Fruit fly (Drosophila melanogaster) whole organism, embryonic: ENCODE data around the gene Cyp318a1.
A peak's percentile ranks its signal among the peaks of the same experiment; 100 is the strongest.

ENCODE experiments used
- Antp ChIP-seq: fragments of 200-800 bp; sonication (Bioruptor generic); optimal IDR thresholded peaks from 3 replicates; lab custom pipeline; 2016; ENCODE audit warnings: missing biosample characterization, missing genetic modification characterization
- Atf3 ChIP-seq: fragments of 200-800 bp; sonication (Bioruptor generic); optimal IDR thresholded peaks from 3 replicates; lab custom pipeline; 2016; ENCODE audit warnings: missing biosample characterization, missing genetic modification characterization
- Blimp-1 ChIP-seq: fragments of 200-800 bp; sonication (Bioruptor generic); optimal IDR thresholded peaks from 3 replicates; lab custom pipeline; 2018; ENCODE audit warnings: missing biosample characterization, missing genetic modification characterization, mild to moderate bottlenecking, moderate library complexity, missing genetic modification reagents
- CG10209 ChIP-seq: fragments of 200-800 bp; sonication (Bioruptor generic); optimal IDR thresholded peaks from 3 replicates; lab custom pipeline; 2017; ENCODE audit warnings: missing biosample characterization, mild to moderate bottlenecking, missing genetic modification characterization, missing genetic modification reagents
- CG10979 ChIP-seq: fragments of 200-800 bp; sonication (Bioruptor generic); optimal IDR thresholded peaks from 2 replicates; lab custom pipeline; 2018; ENCODE audit warnings: missing biosample characterization, mild to moderate bottlenecking, missing genetic modification characterization, moderate library complexity
- CG11504 ChIP-seq: fragments of 200-800 bp; sonication (Bioruptor generic); optimal IDR thresholded peaks from 3 replicates; lab custom pipeline; 2019; ENCODE audit warnings: missing biosample characterization, mild to moderate bottlenecking, missing genetic modification characterization, moderate library complexity
- CG12391 ChIP-seq: fragments of 200-800 bp; sonication (Bioruptor generic); optimal IDR thresholded peaks from 3 replicates; lab custom pipeline; 2018; ENCODE audit warnings: missing biosample characterization, mild to moderate bottlenecking, missing genetic modification characterization, moderate library complexity
- CG12659 ChIP-seq: fragments of 200-800 bp; sonication (Bioruptor generic); optimal IDR thresholded peaks from 3 replicates; lab custom pipeline; 2017; ENCODE audit warnings: mild to moderate bottlenecking, missing biosample characterization, missing genetic modification reagents, missing genetic modification characterization
- CG14860 ChIP-seq: fragments of 200-800 bp; sonication (Bioruptor generic); IDR thresholded peaks from 3 replicates; pipeline ENCODE4 v1.3.6; 2022; ENCODE audit warnings: missing biosample characterization, missing genetic modification characterization; ENCODE audit not compliant: partially characterized antibody
- CG1603 ChIP-seq: fragments of 200-800 bp; sonication (Bioruptor generic); optimal IDR thresholded peaks from 2 replicates; lab custom pipeline; 2019; ENCODE audit warnings: missing biosample characterization, mild to moderate bottlenecking, missing genetic modification characterization, moderate library complexity
- CG17328 ChIP-seq: fragments of 200-800 bp; sonication (Bioruptor generic); IDR thresholded peaks from 2 replicates; pipeline ENCODE4 v1.3.6; 2022; ENCODE audit warnings: missing biosample characterization, missing genetic modification characterization
- CG17359 ChIP-seq: fragments of 200-800 bp; sonication (Bioruptor generic); optimal IDR thresholded peaks from 3 replicates; lab custom pipeline; 2018; ENCODE audit warnings: missing biosample characterization, mild to moderate bottlenecking, missing genetic modification characterization, moderate library complexity
- CG17612 ChIP-seq: fragments of 200-800 bp; sonication (Bioruptor generic); IDR thresholded peaks from 2 replicates; pipeline ENCODE4 v1.3.6; 2022; ENCODE audit warnings: missing biosample characterization, missing genetic modification characterization
- CG18599 ChIP-seq: fragments of 200-800 bp; sonication (Bioruptor generic); optimal IDR thresholded peaks from 3 replicates; lab custom pipeline; 2017; ENCODE audit warnings: missing biosample characterization, missing genetic modification characterization, mild to moderate bottlenecking, moderate library complexity, missing genetic modification reagents
- CG2678 ChIP-seq: fragments of 200-800 bp; sonication (Bioruptor generic); optimal IDR thresholded peaks from 3 replicates; lab custom pipeline; 2019; ENCODE audit warnings: missing biosample characterization, mild to moderate bottlenecking, missing genetic modification characterization, moderate library complexity
- CG30403 ChIP-seq: fragments of 200-800 bp; sonication (Bioruptor generic); optimal IDR thresholded peaks from 3 replicates; lab custom pipeline; 2016; ENCODE audit warnings: missing biosample characterization, missing genetic modification characterization
- CG4404 ChIP-seq: fragments of 200-800 bp; sonication (Bioruptor generic); IDR thresholded peaks from 2 replicates; pipeline ENCODE4 v1.3.6; 2022; ENCODE audit warnings: missing biosample characterization, missing genetic modification characterization
- CG6689 ChIP-seq: fragments of 200-800 bp; sonication (Bioruptor generic); IDR thresholded peaks from 2 replicates; pipeline ENCODE4 v1.3.6; 2022; ENCODE audit warnings: missing biosample characterization, missing genetic modification characterization
- CG7786 ChIP-seq: fragments of 200-800 bp; sonication (Bioruptor generic); optimal IDR thresholded peaks from 2 replicates; lab custom pipeline; 2016; ENCODE audit warnings: missing biosample characterization, missing genetic modification characterization
- CG7839 ChIP-seq: fragments of 200-800 bp; sonication (Bioruptor generic); optimal IDR thresholded peaks from 3 replicates; lab custom pipeline; 2018; ENCODE audit warnings: missing biosample characterization, mild to moderate bottlenecking, missing genetic modification characterization, moderate library complexity
- Chrac-16 ChIP-seq: fragments of 200-800 bp; sonication (Bioruptor generic); optimal IDR thresholded peaks from 3 replicates; lab custom pipeline; 2016; ENCODE audit warnings: missing biosample characterization, missing genetic modification characterization
- Dfd ChIP-seq, 2 experiments: fragments of >200 bp; optimal IDR thresholded peaks; 2 replicates each; lab custom pipeline; 2017; ENCODE audit warnings: missing biosample characterization in 2 of 2, missing genetic modification characterization in 2 of 2
- Ets65A ChIP-seq: fragments of 200-800 bp; sonication (Bioruptor generic); peaks from one replicate; lab custom pipeline; 2016; ENCODE audit warnings: missing biosample characterization, missing genetic modification characterization
- Hmr ChIP-seq: fragments of 200-800 bp; sonication (Bioruptor generic); optimal IDR thresholded peaks from 3 replicates; lab custom pipeline; 2017; ENCODE audit warnings: mild to moderate bottlenecking, missing biosample characterization, missing genetic modification reagents, missing genetic modification characterization
- MESR4 ChIP-seq: fragments of 200-800 bp; sonication (Bioruptor generic); optimal IDR thresholded peaks from 2 replicates; lab custom pipeline; 2018; ENCODE audit warnings: missing biosample characterization, mild to moderate bottlenecking, missing genetic modification characterization, moderate library complexity
- Med ChIP-seq: fragments of 200-800 bp; sonication (Bioruptor generic); peaks from one replicate; lab custom pipeline; 2016; ENCODE audit warnings: missing biosample characterization, missing genetic modification characterization, mild to moderate bottlenecking, inconsistent platforms, moderate library complexity
- Optix ChIP-seq: fragments of 200-800 bp; sonication (Bioruptor generic); IDR thresholded peaks from 3 replicates; pipeline ENCODE4 v1.3.6; 2022; ENCODE audit warnings: missing biosample characterization, missing genetic modification characterization
- Sox102F ChIP-seq: fragments of 200-800 bp; sonication (Bioruptor generic); optimal IDR thresholded peaks from 2 replicates; lab custom pipeline; 2018; ENCODE audit warnings: missing biosample characterization, mild to moderate bottlenecking, missing genetic modification characterization, moderate library complexity
- aop ChIP-seq: fragments of 200-800 bp; sonication (Bioruptor generic); IDR thresholded peaks from 2 replicates; pipeline ENCODE4 v1.3.6; 2022; ENCODE audit warnings: missing biosample characterization, missing genetic modification characterization
- az2 ChIP-seq: fragments of 200-800 bp; sonication (Bioruptor generic); optimal IDR thresholded peaks from 3 replicates; lab custom pipeline; 2016; ENCODE audit warnings: missing biosample characterization, missing genetic modification characterization
- bcd ChIP-seq: fragments of 200-800 bp; sonication (Bioruptor generic); optimal IDR thresholded peaks from 2 replicates; lab custom pipeline; 2017; ENCODE audit warnings: missing biosample characterization, mild to moderate bottlenecking, missing genetic modification characterization
- bsh ChIP-seq, 2 experiments: fragments of 200-800 bp; sonication (Bioruptor generic); optimal IDR thresholded peaks; 2 replicates each; lab custom pipeline; 2017 to 2018; ENCODE audit warnings: mild to moderate bottlenecking in 2 of 2, missing biosample characterization in 2 of 2, missing genetic modification characterization in 2 of 2, moderate library complexity in 1 of 2
- chif ChIP-seq, 2 experiments: fragments of 200-800 bp; sonication (Bioruptor generic); optimal IDR thresholded peaks; 3 replicates each; lab custom pipeline; 2016; ENCODE audit warnings: missing biosample characterization in 2 of 2, missing genetic modification characterization in 2 of 2
- ci ChIP-seq: fragments of 200-800 bp; sonication (Bioruptor generic); IDR thresholded peaks from 3 replicates; pipeline ENCODE4 v1.3.6; 2022; ENCODE audit warnings: missing biosample characterization, missing genetic modification characterization
- dmrt11E ChIP-seq: fragments of 200-800 bp; sonication (Bioruptor generic); optimal IDR thresholded peaks from 3 replicates; lab custom pipeline; 2018; ENCODE audit warnings: missing biosample characterization, mild to moderate bottlenecking, missing genetic modification characterization, moderate library complexity
- dmrt99B ChIP-seq: fragments of 200-800 bp; sonication (Bioruptor generic); optimal IDR thresholded peaks from 2 replicates; lab custom pipeline; 2018; ENCODE audit warnings: missing biosample characterization, mild to moderate bottlenecking, missing genetic modification characterization, moderate library complexity
- dpn ChIP-seq, 2 experiments: fragments of 200-800 bp; sonication (Bioruptor generic); optimal IDR thresholded peaks; 3 replicates each; lab custom pipeline; 2016; ENCODE audit warnings: missing biosample characterization in 2 of 2, missing genetic modification characterization in 2 of 2
- gem ChIP-seq: fragments of 200-800 bp; sonication (Bioruptor generic); optimal IDR thresholded peaks from 2 replicates; lab custom pipeline; 2019; ENCODE audit warnings: missing biosample characterization, mild to moderate bottlenecking, missing genetic modification characterization, moderate library complexity
- ind ChIP-seq: fragments of 200-800 bp; sonication (Bioruptor generic); optimal IDR thresholded peaks from 3 replicates; lab custom pipeline; 2016; ENCODE audit warnings: missing biosample characterization, missing genetic modification characterization
- lab ChIP-seq: fragments of 200-800 bp; sonication (Bioruptor generic); optimal IDR thresholded peaks from 3 replicates; lab custom pipeline; 2017; ENCODE audit warnings: missing biosample characterization, missing genetic modification characterization, mild to moderate bottlenecking, moderate library complexity, missing genetic modification reagents
- lola ChIP-seq, 3 experiments: fragments of >200 bp in 2 of 3; fragments of 200-800 bp in 1 of 3; sonication (Bioruptor generic) in 1 of 3; optimal IDR thresholded peaks; 2 replicates each; lab custom pipeline; 2017 to 2019; ENCODE audit warnings: missing biosample characterization in 3 of 3, missing genetic modification characterization in 3 of 3, mild to moderate bottlenecking in 1 of 3, moderate library complexity in 1 of 3
- prd ChIP-seq, 3 experiments: fragments of >200 bp in 2 of 3; fragments of 200-800 bp in 1 of 3; sonication (Bioruptor generic) in 1 of 3; optimal IDR thresholded peaks in 2 of 3; IDR thresholded peaks in 1 of 3; 2 replicates in 2 of 3; 3 replicates in 1 of 3; pipeline versions ENCODE4 v1.3.6 to Lab custom; 2017 to 2022; ENCODE audit warnings: missing biosample characterization in 1 of 3, missing genetic modification characterization in 1 of 3
- row ChIP-seq: fragments of 200-800 bp; sonication (Bioruptor generic); IDR thresholded peaks from 3 replicates; pipeline ENCODE4 v1.3.6; 2022; ENCODE audit warnings: missing biosample characterization, missing genetic modification characterization
- sens ChIP-seq: fragments of 200-800 bp; sonication (Bioruptor generic); peaks from one replicate; lab custom pipeline; 2016; ENCODE audit warnings: missing biosample characterization, missing genetic modification characterization
- so ChIP-seq: fragments of 200-800 bp; sonication (Bioruptor generic); IDR thresholded peaks from 3 replicates; pipeline ENCODE4 v1.3.6; 2022; ENCODE audit warnings: missing biosample characterization, missing genetic modification characterization
- ttk ChIP-seq: fragments of 200-800 bp; sonication (Bioruptor generic); IDR thresholded peaks from 2 replicates; pipeline ENCODE4 v2.1.2; 2022; ENCODE audit warnings: missing biosample characterization, missing genetic modification characterization
- unpg ChIP-seq: fragments of 200-800 bp; sonication (Bioruptor generic); optimal IDR thresholded peaks from 3 replicates; lab custom pipeline; 2018; ENCODE audit warnings: missing biosample characterization, mild to moderate bottlenecking, missing genetic modification characterization, moderate library complexity
- vvl ChIP-seq: fragments of 200-800 bp; sonication (Bioruptor generic); IDR thresholded peaks from 2 replicates; pipeline ENCODE4 v1.3.6; 2022; ENCODE audit warnings: missing biosample characterization, missing genetic modification characterization
- z ChIP-seq: fragments of 200-800 bp; sonication (Bioruptor generic); IDR thresholded peaks from 3 replicates; pipeline ENCODE4 v1.3.6; 2022; ENCODE audit warnings: missing biosample characterization, missing genetic modification characterization

The Cyp318a1 gene

dm6 chrX:12075569-12075968 is 43.1 kb downstream of the Cyp318a1 start:
- TF ChIP-seq bcd, result peak; percentile 4
- peak; percentile 6 for TF ChIP-seq dmrt99B (tag; lab: Kevin White, UChicago)
- peak; percentile 24; the same call in 1 of the 2 replicates for TF ChIP-seq CG6689 (GFP tag; lab: Robert Waterston, UW)
- TF ChIP-seq prd (optimal IDR thresholded peaks at IDR 0.05; lab: Kevin White, UChicago), result no peak
- TF ChIP-seq prd (GFP tag; IDR thresholded peaks at IDR 0.05; lab: Robert Waterston, UW), result peak; percentile 54; the same call in 2 of the 3 replicates
- peak in 1 of 3 experiments; percentile 22 for TF ChIP-seq lola (GFP tag; optimal IDR thresholded peaks at IDR 0.05; lab: Kevin White, UChicago)
- TF ChIP-seq CG1603 (tag; lab: Kevin White, UChicago), result peak; percentile 40
- no peak for TF ChIP-seq Dfd (GFP tag; optimal IDR thresholded peaks at IDR 0.05; lab: Kevin White, UChicago)
- no peak for TF ChIP-seq CG7786 (GFP tag; lab: Kevin White, UChicago)
- 0 out of 3 replicates have a peak, but pooled peaks have one; percentile 15 for TF ChIP-seq ci (GFP tag; lab: Robert Waterston, UW)
- 0 out of 2 replicates have a peak, but pooled peaks have one; percentile 20 for TF ChIP-seq ttk (GFP tag; lab: Robert Waterston, UW)
- peak; percentile 18 for TF ChIP-seq Sox102F (GFP tag; lab: Kevin White, UChicago)
- TF ChIP-seq CG18599, result peak; percentile 10
- no peak for TF ChIP-seq aop (GFP tag; lab: Robert Waterston, UW)
- TF ChIP-seq Ets65A (GFP tag; lab: Kevin White, UChicago), result peak; percentile 78
- TF ChIP-seq gem, result peak; percentile 40
- TF ChIP-seq CG17612 (GFP tag; lab: Robert Waterston, UW), result no peak
- TF ChIP-seq MESR4 (GFP tag; lab: Kevin White, UChicago), result no peak
- TF ChIP-seq CG10979, result peak; percentile 34
- TF ChIP-seq so, result no peak
- TF ChIP-seq dpn (GFP tag; optimal IDR thresholded peaks at IDR 0.05; lab: Kevin White, UChicago), result peak in 1 of 2 experiments; percentile 4
- TF ChIP-seq CG12659 (GFP tag; lab: Kevin White, UChicago), result no peak
- peak; percentile 10 for TF ChIP-seq unpg (GFP tag; lab: Kevin White, UChicago)
- 0 out of 2 replicates have a peak, but pooled peaks have one; percentile 28 for TF ChIP-seq CG17328 (GFP tag; lab: Robert Waterston, UW)
- TF ChIP-seq vvl (GFP tag; lab: Robert Waterston, UW), result peak; percentile 15; the same call in 1 of the 2 replicates
- no peak for TF ChIP-seq CG10209 (GFP tag; lab: Kevin White, UChicago)
- TF ChIP-seq CG12391 (tag; lab: Kevin White, UChicago), result no peak
- peak; percentile 12 for TF ChIP-seq Blimp-1 (GFP tag; lab: Kevin White, UChicago)
- TF ChIP-seq row, result peak; percentile 32; the same call in 1 of the 3 replicates
- TF ChIP-seq CG14860 (GFP tag; lab: Robert Waterston, UW), result no peak
- TF ChIP-seq az2 (GFP tag; lab: Kevin White, UChicago), result peak; percentile 2
- TF ChIP-seq Hmr (GFP tag; lab: Kevin White, UChicago), result peak; percentile 15
- peak in 1 of 2 experiments; percentile 38 for TF ChIP-seq bsh (GFP tag; optimal IDR thresholded peaks at IDR 0.05; lab: Kevin White, UChicago)
- TF ChIP-seq CG2678, result peak; percentile 7
- TF ChIP-seq Atf3, result peak; percentile 16
- TF ChIP-seq CG17359 (tag; lab: Kevin White, UChicago), result peak; percentile 10
- no peak for TF ChIP-seq z (GFP tag; lab: Robert Waterston, UW)
- peak; percentile 45 for TF ChIP-seq Antp (GFP tag; lab: Kevin White, UChicago)
- TF ChIP-seq CG11504 (tag; lab: Kevin White, UChicago), result peak; percentile 33
- TF ChIP-seq Optix (GFP tag; lab: Robert Waterston, UW), result 0 out of 3 replicates have a peak, but pooled peaks have one; percentile 38
- peak; percentile 4 for TF ChIP-seq lab (GFP tag; lab: Kevin White, UChicago)
- peak; percentile 34 for TF ChIP-seq ind (GFP tag; lab: Kevin White, UChicago)
- peak; percentile 33 for TF ChIP-seq dmrt11E (tag; lab: Kevin White, UChicago)
- peak; percentile 26 for TF ChIP-seq CG7839 (tag; lab: Kevin White, UChicago)
- TF ChIP-seq chif (GFP tag; optimal IDR thresholded peaks at IDR 0.05; lab: Kevin White, UChicago), result peak in 1 of 2 experiments; percentile 15
- TF ChIP-seq Chrac-16 (GFP tag; lab: Kevin White, UChicago), result peak; percentile 11
- TF ChIP-seq CG4404 (GFP tag; lab: Robert Waterston, UW), result no peak
- peak; percentile 75 for TF ChIP-seq sens (GFP tag; lab: Kevin White, UChicago)
- TF ChIP-seq Med (GFP tag; lab: Kevin White, UChicago), result peak; percentile 77
- TF ChIP-seq CG30403 (GFP tag; lab: Kevin White, UChicago), result peak; percentile 4
